Fruit fly (Drosophila melanogaster) ovary, adult (tissue): Measurements from ENCODE around the gene Aplip1.

ENCODE experiments used
- CG17801 ChIP-seq: fragments of 200-800 bp; optimal IDR thresholded peaks from 2 replicates; lab custom pipeline; 2019; ENCODE audit warnings: missing biosample characterization, mild to moderate bottlenecking, missing genetic modification characterization, moderate library complexity; ENCODE audit not compliant: partially characterized antibody

Aplip1 gene

DNA sequence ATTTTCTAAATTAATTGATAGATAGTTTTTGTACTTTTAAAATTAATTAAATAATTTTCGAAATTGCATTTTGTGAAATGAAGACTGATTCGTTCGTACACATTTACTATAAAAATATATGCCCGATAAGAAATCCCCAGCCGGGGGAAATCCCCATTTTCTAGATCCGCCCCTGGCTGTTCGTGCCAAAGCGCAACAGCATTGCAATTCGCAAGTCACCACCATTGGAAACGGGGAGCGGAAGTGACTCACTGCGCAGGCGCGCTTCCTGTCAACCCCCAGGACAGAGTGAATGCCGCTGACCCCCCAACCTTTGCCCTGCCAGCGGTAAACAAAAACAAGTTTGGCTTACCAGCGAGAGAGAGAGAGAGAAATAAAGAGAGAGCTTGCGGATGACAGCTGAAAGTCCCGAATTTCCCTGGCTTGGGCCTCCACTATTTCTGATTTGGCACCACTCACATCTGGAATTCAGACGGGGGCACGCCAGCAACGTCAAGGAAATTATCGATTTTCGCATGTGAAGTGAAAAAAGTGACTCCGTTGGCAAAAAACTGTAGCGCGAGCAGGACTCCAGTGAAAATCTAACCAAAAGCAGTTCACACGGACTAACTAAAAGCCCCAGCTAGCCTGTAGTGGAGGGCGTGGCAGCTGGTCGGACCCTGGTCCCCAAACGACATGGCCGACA lies at the start of gene Aplip1:
Aplip1 (plus strand) TSS at position 450 of the 685 bp plus-strand sequence.
- no peak for TF ChIP-seq CG17801 (GFP tag; lab: Kevin White, UChicago)

DNA sequence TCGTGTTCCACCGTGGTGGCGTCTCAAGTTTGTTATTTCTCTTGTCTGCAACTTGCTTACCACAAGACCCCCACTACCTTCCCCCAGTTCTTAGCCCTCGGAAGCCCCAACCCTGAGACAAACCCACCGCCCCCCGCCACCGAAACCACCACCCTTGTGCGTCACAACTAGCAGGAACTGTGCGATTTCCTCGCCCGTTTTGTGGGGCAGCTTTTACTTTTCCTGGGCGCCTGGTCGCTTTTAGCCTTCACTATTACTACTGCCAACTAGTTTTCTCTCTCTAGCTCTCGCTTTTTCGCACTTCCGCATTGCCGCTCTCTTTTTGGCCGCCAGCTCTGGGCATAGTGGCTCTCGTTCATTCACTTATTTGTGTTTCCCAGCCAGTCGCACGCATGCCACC lies 49.6 kb upstream of the Aplip1 start:
- TF ChIP-seq CG17801 (GFP tag; lab: Kevin White, UChicago): no peak

DNA sequence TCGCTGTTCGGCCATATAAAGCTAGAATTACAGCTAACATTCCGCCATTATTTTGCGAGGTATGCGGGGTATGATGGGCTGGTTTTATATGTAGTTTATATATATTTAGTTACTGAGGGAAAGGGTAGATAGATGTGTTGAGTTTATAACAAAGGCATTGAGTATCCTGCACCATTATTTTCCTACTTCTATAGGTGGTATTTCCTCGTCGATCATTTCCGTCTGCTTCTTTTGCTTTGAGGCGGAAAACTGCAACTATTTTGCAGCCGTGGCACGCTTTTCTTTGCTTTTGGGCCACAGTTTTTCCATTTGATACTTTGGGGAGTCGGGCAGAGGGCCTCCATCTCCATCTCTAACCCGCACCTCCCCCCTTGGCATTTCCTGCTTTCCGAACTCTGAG lies 46.9 kb upstream of the Aplip1 start:
- no peak for TF ChIP-seq CG17801 (GFP tag; lab: Kevin White, UChicago)

DNA sequence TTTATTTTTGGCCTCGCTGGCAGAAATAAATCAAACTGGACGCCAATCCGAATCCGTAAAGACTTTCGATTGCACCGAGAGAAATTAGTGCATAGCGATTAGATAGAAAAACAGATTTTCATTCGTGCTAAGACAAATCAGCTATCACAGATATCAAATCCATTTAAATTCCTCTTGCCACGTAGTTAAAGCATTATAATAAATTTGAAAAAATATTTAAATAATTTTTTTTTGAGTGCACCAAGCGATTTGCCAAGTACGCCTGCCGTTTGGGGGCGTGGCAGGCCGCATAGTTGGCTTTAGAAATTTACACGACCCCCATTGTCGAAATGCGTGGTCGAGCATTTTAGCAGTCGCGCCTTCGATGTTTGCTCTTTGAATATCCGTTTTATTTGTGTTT lies 44.4 kb upstream of the Aplip1 start:
- no peak for TF ChIP-seq CG17801 (GFP tag; lab: Kevin White, UChicago)

DNA sequence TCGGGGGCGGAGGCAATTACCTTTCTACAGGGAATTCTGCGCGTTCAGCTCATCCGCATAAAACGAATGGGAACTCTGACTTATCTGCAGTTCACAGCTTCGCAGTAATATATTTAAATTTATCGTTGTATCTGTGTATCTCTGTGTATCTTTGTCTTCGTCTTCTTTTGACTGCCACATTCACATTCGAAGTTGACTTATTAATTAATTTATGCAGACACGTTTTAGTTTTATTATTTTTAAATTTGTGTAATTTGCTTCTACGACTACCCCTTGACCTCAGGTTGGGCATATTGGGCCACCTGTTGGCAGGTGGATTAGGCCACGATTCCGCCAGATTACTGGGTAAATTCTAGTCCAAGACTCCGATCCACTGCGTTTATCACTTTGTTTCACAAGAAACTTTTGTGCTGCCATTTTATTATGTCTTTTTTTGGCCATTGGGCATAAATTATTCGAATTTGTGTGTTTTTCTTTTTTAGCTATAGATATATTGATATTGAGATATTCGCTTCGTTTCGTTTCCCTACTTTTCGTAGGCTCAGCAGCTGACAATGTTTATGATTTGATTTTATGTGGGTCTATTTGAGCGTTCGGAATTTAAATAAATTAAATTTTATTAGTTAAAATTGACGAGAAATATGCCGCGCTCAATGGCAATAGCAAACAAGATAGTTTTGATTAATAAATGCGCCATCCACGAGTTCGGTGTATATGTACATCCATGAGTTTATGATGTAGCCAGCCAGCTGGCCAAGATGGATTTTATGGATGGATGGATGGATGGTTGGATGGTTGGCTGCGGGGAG lies 43.4 kb upstream of the Aplip1 start:
- no peak for TF ChIP-seq CG17801 (GFP tag; lab: Kevin White, UChicago)

DNA sequence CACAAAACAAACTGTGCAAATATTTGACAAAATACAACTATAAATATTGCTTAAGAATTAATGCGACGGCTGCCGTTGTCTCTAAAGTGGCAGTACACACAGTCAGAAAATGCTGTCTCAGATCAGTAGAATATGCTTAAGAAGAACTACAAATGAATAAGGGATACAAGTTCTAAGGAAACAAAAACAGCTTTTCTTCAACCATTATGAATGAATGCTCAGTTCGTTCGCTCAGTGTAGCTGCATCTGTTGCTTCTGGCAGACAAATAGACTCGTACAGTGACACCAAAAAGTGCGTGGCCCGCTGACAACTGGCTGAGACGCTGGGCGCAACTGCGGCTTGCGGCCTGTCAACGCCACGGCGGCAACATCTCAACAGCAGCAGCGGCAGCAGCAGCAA lies 30.3 kb upstream of the Aplip1 start:
- TF ChIP-seq CG17801 (GFP tag; lab: Kevin White, UChicago): no peak

DNA sequence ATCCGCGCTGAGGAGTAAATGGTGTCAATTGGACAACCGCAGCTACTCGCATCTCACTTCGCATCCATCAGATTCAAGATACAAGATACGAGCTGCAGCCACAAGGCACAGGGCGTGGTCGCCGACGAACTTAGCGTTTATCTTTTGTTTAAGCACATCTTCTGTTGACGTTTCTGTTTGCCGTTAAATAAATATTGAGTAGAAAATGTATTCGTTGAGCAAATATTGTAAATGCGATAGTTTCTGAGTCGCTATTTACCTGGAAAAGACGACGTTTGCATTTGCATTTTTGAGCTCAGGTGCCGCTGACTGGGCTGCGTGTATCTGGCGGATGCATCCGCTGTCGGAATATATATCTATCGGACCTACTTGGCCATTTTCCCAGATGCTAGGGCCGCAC lies 29.9 kb upstream of the Aplip1 start:
- no peak for TF ChIP-seq CG17801 (GFP tag; lab: Kevin White, UChicago)

DNA sequence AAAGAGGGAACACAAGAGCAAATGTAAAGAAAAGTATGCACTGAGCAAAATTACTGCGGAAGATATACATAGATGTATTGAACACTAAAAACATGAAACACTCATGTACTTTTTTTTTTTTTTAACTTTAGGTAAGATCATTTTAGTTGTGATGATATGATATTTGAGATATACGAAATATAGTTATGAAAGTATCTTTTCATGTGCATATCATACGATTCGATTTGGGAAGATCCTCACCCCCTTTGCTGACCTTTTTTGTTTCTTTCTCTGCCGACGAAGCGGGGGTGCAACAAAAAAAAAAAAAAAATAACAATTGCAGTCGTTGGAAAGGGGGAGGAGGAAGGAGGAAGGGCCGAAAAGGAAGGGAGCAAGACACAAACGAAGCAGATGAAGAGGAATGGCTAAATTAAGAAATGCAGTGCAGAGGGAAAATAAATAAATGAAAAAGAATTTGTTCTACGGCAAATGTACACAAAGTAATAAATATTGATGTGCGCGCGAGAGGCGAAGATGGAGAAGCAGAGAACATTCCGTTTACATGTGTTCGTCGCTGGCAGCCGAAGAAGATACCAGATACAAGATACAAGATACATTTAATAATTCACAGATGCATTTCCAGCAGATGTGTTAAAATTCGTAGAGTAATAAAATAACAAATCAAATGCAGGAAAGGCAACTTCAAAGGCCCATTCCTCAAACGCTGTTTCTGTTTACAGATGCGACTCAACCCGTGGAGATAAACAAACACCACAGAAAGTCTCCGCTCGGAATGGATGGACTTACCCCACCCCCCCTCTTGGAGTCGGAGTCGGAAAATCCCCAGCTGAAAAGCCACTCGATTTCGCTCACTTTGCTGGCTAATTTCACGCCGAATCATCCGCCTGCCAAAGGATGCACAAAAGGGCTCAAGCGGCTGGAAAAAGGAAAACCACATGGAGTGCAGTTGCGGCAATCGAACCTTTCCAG lies 28.9 kb upstream of the Aplip1 start:
- no peak for TF ChIP-seq CG17801 (GFP tag; lab: Kevin White, UChicago)

DNA sequence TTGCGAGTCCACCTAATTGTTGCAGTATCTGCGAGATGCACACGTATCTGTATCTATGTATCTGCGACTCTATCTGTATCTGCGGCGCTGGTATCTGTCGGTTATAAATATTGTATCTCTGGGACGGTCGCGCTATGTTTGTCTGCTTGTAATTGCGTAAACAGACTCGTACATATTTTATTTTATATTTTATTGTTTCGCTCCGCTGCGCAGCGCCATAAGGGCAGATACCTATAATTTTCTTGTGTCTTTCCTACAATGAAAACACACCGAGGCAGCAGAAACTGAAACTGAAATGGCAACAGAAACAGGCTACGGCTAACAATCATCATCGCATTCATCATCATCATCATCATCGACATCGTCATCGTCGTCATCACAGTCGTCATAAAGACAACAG lies 27.7 kb upstream of the Aplip1 start:
- no peak for TF ChIP-seq CG17801 (GFP tag; lab: Kevin White, UChicago)

DNA sequence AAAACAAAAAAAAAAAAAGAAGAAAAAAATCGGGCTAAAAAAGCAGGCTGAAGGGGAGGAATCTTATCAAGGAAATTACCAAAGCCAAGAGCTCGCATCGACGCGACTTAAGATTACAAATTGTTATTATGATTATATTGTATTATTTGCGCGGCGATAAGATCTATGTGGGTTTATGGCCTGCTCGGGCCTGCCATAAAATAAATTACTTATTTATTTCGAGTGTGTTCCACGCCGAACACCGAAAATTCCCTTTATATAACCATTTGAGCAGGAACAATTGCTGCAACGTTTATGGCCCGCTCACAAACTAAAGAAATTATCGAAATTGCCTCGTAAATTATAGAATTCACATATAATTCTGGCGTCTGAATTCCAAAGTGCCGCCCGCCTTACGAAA lies 26.5 kb upstream of the Aplip1 start:
- TF ChIP-seq CG17801 (GFP tag; lab: Kevin White, UChicago): no peak

DNA sequence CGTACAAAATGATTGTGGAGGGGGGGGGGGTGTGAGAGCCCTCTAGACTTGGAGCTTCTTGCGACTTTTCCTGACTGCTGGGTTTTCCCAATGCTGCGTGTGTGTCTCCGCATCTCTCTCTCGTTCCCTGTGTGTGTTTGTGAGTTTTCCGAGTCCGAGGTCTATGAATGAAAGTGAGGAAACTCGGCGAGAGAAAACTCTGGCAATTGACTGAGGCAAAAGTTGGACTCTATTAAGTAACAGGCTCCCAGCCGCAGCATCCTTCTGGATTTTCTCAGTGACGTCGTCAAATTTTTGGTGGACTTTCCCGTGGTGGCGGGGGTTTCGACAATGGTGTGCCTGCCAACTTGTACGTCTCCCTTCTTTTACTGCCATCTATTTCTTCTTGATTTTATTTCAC lies 25.5 kb upstream of the Aplip1 start:
- no peak for TF ChIP-seq CG17801 (GFP tag; lab: Kevin White, UChicago)

DNA sequence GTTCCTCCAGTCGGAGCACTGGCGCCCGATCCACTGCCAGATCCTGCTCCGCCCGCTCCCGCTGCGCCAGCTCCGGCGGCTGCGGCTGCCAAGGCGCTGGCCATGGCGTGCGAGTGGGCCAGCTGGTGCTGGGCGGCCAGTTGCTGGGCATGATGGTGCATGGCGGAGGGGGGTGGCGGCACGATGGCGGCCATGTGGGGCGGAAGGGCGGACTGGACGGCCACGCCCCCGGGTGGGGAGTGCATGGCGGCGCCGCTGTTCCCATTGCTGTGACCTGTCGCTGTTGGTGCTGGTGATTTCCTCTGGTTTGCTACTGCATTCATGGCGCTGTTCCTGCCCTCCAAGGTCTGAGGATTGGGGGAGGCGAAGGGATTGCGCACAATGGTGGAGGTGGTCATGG lies 23.3 kb upstream of the Aplip1 start:
- TF ChIP-seq CG17801 (GFP tag; lab: Kevin White, UChicago): no peak

DNA sequence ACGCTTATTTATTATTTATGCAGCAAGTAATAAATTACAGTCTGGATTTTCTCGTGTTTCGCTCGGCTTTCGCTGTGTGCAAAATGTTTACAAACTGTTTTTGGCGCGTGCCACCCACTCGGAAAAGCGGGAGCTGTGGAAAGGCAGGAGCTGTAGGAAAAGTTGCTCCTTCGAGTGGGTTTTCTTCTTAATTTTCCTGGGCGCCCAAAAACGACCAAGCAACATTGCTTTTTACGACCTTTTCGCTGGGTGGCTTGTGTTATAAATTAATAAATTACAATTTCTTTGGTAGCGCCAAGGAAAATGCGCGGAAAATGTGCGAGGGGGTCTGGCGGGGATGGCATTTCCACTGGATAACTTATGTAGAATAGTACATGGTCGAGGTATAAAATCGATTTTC lies 19.6 kb upstream of the Aplip1 start:
- TF ChIP-seq CG17801 (GFP tag; lab: Kevin White, UChicago): no peak

DNA sequence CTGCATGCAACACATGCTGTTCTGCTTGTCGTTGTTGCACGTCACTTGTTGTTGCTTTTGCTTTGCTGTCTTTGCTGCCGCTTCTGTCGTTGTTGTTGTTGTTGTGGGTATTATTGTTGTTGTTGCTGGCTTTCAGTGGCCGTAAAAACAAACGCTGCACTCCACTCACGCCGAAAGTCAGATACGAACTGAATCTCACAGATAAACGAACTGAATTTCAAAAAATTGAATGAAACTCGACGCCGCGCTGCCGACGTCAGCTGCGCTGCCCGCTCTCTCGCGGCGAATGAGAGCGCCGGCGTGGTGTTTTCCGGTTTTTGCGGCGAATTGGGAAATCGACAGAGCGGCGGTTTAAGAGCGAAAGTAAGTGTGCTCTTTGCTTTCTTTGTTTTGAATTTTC lies 19.0 kb upstream of the Aplip1 start, which contains the start of gene bab2:
bab2 (minus strand) TSS at position 192 of the 400 bp plus-strand sequence.
- TF ChIP-seq CG17801 (GFP tag; lab: Kevin White, UChicago): no peak

DNA sequence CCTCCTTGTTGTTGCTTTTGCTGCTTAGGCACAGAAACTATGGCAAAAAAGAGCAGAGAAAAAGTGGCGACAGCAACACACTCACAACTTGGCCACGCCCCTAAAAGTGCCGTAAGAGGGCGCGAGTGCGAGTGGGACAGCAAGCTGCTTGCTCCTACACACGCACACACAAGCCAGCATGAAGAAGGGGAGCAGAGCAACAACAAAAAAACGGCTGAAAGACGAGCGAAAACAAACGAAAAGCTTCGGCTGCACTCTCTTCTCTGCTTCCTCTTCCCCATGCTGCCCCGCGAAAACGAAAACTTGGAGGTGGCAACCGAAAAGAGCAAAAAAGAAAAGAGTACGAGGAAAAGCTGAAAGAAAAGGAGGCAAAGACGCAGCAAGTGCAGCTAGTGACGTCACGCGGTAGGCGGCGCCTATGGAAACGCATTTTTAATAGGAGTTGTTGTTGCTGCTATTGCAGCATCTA lies 18.0 kb upstream of the Aplip1 start:
- TF ChIP-seq CG17801 (GFP tag; lab: Kevin White, UChicago): no peak
